Worm (Caenorhabditis elegans) whole organism, midembryonic: Measurements from ENCODE around the gene oac-2.

Experiments
- T22C8.4 ChIP-seq: fragments of 200-800 bp; sonication (Bioruptor generic); IDR thresholded peaks from 2 replicates; pipeline ENCODE4 v1.3.6; 2022; ENCODE audit warnings: missing genetic modification characterization, missing compliant biosample characterization
- cog-1 ChIP-seq: sonication (generic microtip); optimal IDR thresholded peaks from 2 replicates; lab custom pipeline; 2016; ENCODE audit warnings: missing genetic modification characterization, missing compliant biosample characterization
- flt-1 ChIP-seq: fragments of 200-800 bp; sonication (Bioruptor generic); IDR thresholded peaks from 2 replicates; pipeline ENCODE4 v1.3.6; 2022; ENCODE audit warnings: missing genetic modification characterization, missing compliant biosample characterization
- klf-2 ChIP-seq: fragments of 200-800 bp; sonication (Bioruptor generic); conservative IDR thresholded peaks from 2 replicates; pipeline ENCODE4 v1.3.6; 2022; ENCODE audit warnings: missing genetic modification reagents, missing genetic modification characterization, missing compliant biosample characterization
- ref-1 ChIP-seq: fragments of 200-800 bp; sonication (Bioruptor generic); conservative IDR thresholded peaks from 2 replicates; pipeline ENCODE4 v1.3.6; 2022; ENCODE audit warnings: missing genetic modification reagents, missing genetic modification characterization, missing compliant biosample characterization
- tab-1 ChIP-seq: fragments of 200-800 bp; sonication (Bioruptor generic); IDR thresholded peaks from 2 replicates; pipeline ENCODE4 v1.3.6; 2022; ENCODE audit warnings: missing genetic modification characterization, missing compliant biosample characterization
- ztf-23 ChIP-seq: fragments of 200-800 bp; sonication (Bioruptor generic); IDR thresholded peaks from 2 replicates; pipeline ENCODE4 v1.3.6; 2022; ENCODE audit warnings: missing genetic modification reagents, missing genetic modification characterization, missing compliant biosample characterization
- ztf-29 ChIP-seq: fragments of 200-800 bp; sonication (Bioruptor generic); IDR thresholded peaks from 2 replicates; pipeline ENCODE4 v1.3.6; 2022; ENCODE audit warnings: missing genetic modification reagents, missing genetic modification characterization, missing compliant biosample characterization

- no peak for TF ChIP-seq ztf-23 (GFP tag; lab: Robert Waterston, UW)
- no peak for TF ChIP-seq flt-1 (GFP tag; lab: Robert Waterston, UW)
- no peak for TF ChIP-seq T22C8.4
- no peak for TF ChIP-seq cog-1 (tag; lab: Kevin White, UChicago)
- TF ChIP-seq ztf-29 (GFP tag; lab: Robert Waterston, UW), result no peak
- TF ChIP-seq tab-1 (GFP tag; lab: Robert Waterston, UW), result no peak
- no peak for TF ChIP-seq klf-2
- no peak for TF ChIP-seq ref-1 (GFP tag; lab: Robert Waterston, UW)
Measured at ce11 chrV:3486857-3487256, 11.9 kb upstream of the oac-2 start, which contains the start of gene srbc-32.
